Worm (Caenorhabditis elegans): Measurements from ENCODE around the gene magi-1.

magi-1 gene

ce11 chrIV:11714739-11715138, at the start of gene magi-1:
magi-1 (plus strand) TSS chrIV:11715039.
- no peak for TF ChIP-seq unc-62 (GFP tag; optimal IDR thresholded peaks at IDR 0.05)

ce11 chrIV:11668001-11668400, 46.8 kb upstream of the magi-1 start, which contains the start of gene atg-4.2:
atg-4.2 (plus strand) TSS chrIV:11668024.
- no peak for TF ChIP-seq unc-62 (GFP tag; optimal IDR thresholded peaks at IDR 0.05)

- no peak for TF ChIP-seq unc-62 (GFP tag; optimal IDR thresholded peaks at IDR 0.05)
Observed at ce11 chrIV:11673543-11673942, 41.3 kb upstream of the magi-1 start, which contains the start of gene inx-8. inx-8 (plus strand) TSS chrIV:11673843.

ce11 chrIV:11676054-11676453, 38.8 kb upstream of the magi-1 start, which contains the start of gene inx-9:
inx-9 (plus strand) TSS chrIV:11676354.
- no peak for TF ChIP-seq unc-62 (GFP tag; optimal IDR thresholded peaks at IDR 0.05)

ce11 chrIV:11681905-11682304, 32.9 kb upstream of the magi-1 start, which contains the start of gene ZK792.4:
ZK792.4 (minus strand) TSS chrIV:11682005.
- no peak for TF ChIP-seq unc-62 (GFP tag; optimal IDR thresholded peaks at IDR 0.05)

ce11 chrIV:11688018-11688417, 26.8 kb upstream of the magi-1 start, which contains the start of gene ZK792.5:
ZK792.5 (minus strand) TSS chrIV:11688118.
- no peak for TF ChIP-seq unc-62 (GFP tag; optimal IDR thresholded peaks at IDR 0.05)

- TF ChIP-seq unc-62 (GFP tag; optimal IDR thresholded peaks at IDR 0.05) = no peak
Observed at ce11 chrIV:11690988-11691387, 23.9 kb upstream of the magi-1 start, which contains the start of gene let-60. let-60 (minus strand) TSS chrIV:11691088.

ce11 chrIV:11691524-11691923, 23.3 kb upstream of the magi-1 start:
- no peak for TF ChIP-seq unc-62 (GFP tag; optimal IDR thresholded peaks at IDR 0.05)

ce11 chrIV:11692071-11692673, 22.7 kb upstream of the magi-1 start:
- TF ChIP-seq unc-62 (GFP tag; optimal IDR thresholded peaks at IDR 0.05) = no peak

- TF ChIP-seq unc-62 (GFP tag; optimal IDR thresholded peaks at IDR 0.05) = no peak
Observed at ce11 chrIV:11693493-11693892, 21.3 kb upstream of the magi-1 start, which contains the start of gene ZK792.12. ZK792.12 (plus strand) TSS chrIV:11693793.

ce11 chrIV:11694143-11694542, 20.7 kb upstream of the magi-1 start, which contains the start of gene ZK792.7:
ZK792.7 (plus strand) TSS chrIV:11694443.
- TF ChIP-seq unc-62 (GFP tag; optimal IDR thresholded peaks at IDR 0.05) = no peak

- TF ChIP-seq unc-62 (GFP tag; optimal IDR thresholded peaks at IDR 0.05) = no peak
Observed at ce11 chrIV:11695634-11696033, 19.2 kb upstream of the magi-1 start.

- TF ChIP-seq unc-62 (GFP tag; optimal IDR thresholded peaks at IDR 0.05) = no peak
Observed at ce11 chrIV:11697514-11697913, 17.3 kb upstream of the magi-1 start.

ce11 chrIV:11700100-11700499, 14.7 kb upstream of the magi-1 start:
- TF ChIP-seq unc-62 (GFP tag; optimal IDR thresholded peaks at IDR 0.05) = no peak

- TF ChIP-seq unc-62 (GFP tag; optimal IDR thresholded peaks at IDR 0.05) = no peak
Observed at ce11 chrIV:11700752-11701151, 14.1 kb upstream of the magi-1 start, which contains the start of gene dpy-20. dpy-20 (minus strand) TSS chrIV:11700852.

- no peak for TF ChIP-seq unc-62 (GFP tag; optimal IDR thresholded peaks at IDR 0.05)
Observed at ce11 chrIV:11701878-11702277, 13.0 kb upstream of the magi-1 start.

ce11 chrIV:11703685-11704296, 11.0 kb upstream of the magi-1 start, which contains the start of the genes T22B3.3 and alg-3:
T22B3.3 (minus strand) TSS chrIV:11703785.
alg-3 (plus strand) TSS chrIV:11704246.
- TF ChIP-seq unc-62 (GFP tag; optimal IDR thresholded peaks at IDR 0.05) = no peak

Measured in whole organism, dauer.